Fruit fly (Drosophila melanogaster) whole organism: ENCODE data around the gene witty.

Source experiments
- CG8478 ChIP-seq: fragments of >200 bp; optimal IDR thresholded peaks from 2 replicates; lab custom pipeline; 2018; ENCODE audit warnings: inconsistent platforms
- Dll ChIP-seq: fragments of >200 bp; optimal IDR thresholded peaks from 2 replicates; lab custom pipeline; 2017
- EcR ChIP-seq, 2 experiments: fragments of >200 bp; optimal IDR thresholded peaks; 2 replicates each; lab custom pipeline; 2017; ENCODE audit warnings: missing biosample characterization in 2 of 2, missing genetic modification characterization in 2 of 2, missing genetic modification reagents in 2 of 2
- pan ChIP-seq: fragments of >200 bp; optimal IDR thresholded peaks from 2 replicates; lab custom pipeline; 2017
- psq ChIP-seq: fragments of >200 bp; optimal IDR thresholded peaks from 2 replicates; lab custom pipeline; 2017
- usp ChIP-seq: fragments of >200 bp; optimal IDR thresholded peaks from 2 replicates; lab custom pipeline; 2017; ENCODE audit warnings: missing biosample characterization, missing genetic modification characterization, mixed read lengths

DNA sequence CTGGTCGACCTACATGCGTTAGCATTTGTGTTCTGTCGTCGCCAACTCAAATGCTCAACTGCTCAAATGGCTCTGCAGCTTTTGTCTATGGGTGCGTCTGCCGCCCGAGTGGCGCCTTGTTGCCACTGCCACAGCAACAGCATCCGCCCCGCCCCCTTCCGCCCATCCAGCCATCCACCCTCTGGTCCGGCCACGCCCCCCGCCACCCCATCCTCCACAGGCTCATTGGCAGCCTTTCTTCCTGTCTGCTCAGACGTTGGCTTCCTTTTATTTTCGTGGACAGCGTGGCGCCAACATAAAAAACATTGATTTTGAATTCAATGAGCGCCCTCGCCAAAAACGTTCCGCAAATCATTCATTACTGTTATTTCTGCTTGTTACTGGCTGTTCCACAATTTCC is 4.5 kb upstream of the witty start:
- no peak for TF ChIP-seq pan (lab: Kevin White, UChicago)
- TF ChIP-seq CG8478 (lab: Kevin White, UChicago): no peak
- TF ChIP-seq psq: no peak
- TF ChIP-seq Dll: no peak
- TF ChIP-seq usp (GFP tag; lab: Kevin White, UChicago): no peak
- no peak for TF ChIP-seq EcR (GFP tag; optimal IDR thresholded peaks at IDR 0.05; lab: Kevin White, UChicago)
